Fruit fly (Drosophila melanogaster) whole organism, embryonic: ENCODE measurements around the gene Pak.

Source experiments
- Awh ChIP-seq: fragments of 200-800 bp; sonication (Bioruptor generic); IDR thresholded peaks from 2 replicates; pipeline ENCODE4, ENCODE4 v1.3.6; 2022; ENCODE audit warnings: missing biosample characterization, missing genetic modification characterization
- Bteb2 ChIP-seq: fragments of 200-800 bp; sonication (Bioruptor generic); optimal IDR thresholded peaks from 2 replicates; lab custom pipeline; 2016; ENCODE audit warnings: missing biosample characterization, missing genetic modification characterization
- CG12236 ChIP-seq: fragments of 200-800 bp; sonication (Bioruptor generic); optimal IDR thresholded peaks from 2 replicates; lab custom pipeline; 2016; ENCODE audit warnings: missing biosample characterization, missing genetic modification characterization
- CG12659 ChIP-seq: fragments of 200-800 bp; sonication (Bioruptor generic); optimal IDR thresholded peaks from 3 replicates; lab custom pipeline; 2017; ENCODE audit warnings: mild to moderate bottlenecking, missing biosample characterization, missing genetic modification reagents, missing genetic modification characterization
- CG14860 ChIP-seq: fragments of 200-800 bp; sonication (Bioruptor generic); IDR thresholded peaks from 3 replicates; pipeline ENCODE4 v1.3.6; 2022; ENCODE audit warnings: missing biosample characterization, missing genetic modification characterization; ENCODE audit not compliant: partially characterized antibody
- CG15011 ChIP-seq: fragments of 200-800 bp; sonication (Bioruptor generic); optimal IDR thresholded peaks from 3 replicates; lab custom pipeline; 2018; ENCODE audit warnings: missing biosample characterization, mild to moderate bottlenecking, missing genetic modification characterization
- CG15073 ChIP-seq: fragments of 200-800 bp; sonication (Bioruptor generic); optimal IDR thresholded peaks from 2 replicates; lab custom pipeline; 2016; ENCODE audit warnings: missing biosample characterization, missing genetic modification characterization
- CG16779 ChIP-seq: fragments of 200-800 bp; sonication (Bioruptor generic); IDR thresholded peaks from 2 replicates; pipeline ENCODE4 v1.3.6; 2022; ENCODE audit warnings: missing biosample characterization, missing genetic modification characterization
- CG18599 ChIP-seq: fragments of 200-800 bp; sonication (Bioruptor generic); optimal IDR thresholded peaks from 3 replicates; lab custom pipeline; 2017; ENCODE audit warnings: missing biosample characterization, missing genetic modification characterization, mild to moderate bottlenecking, moderate library complexity, missing genetic modification reagents
- CG2875 ChIP-seq: fragments of 200-800 bp; sonication (Bioruptor generic); optimal IDR thresholded peaks from 2 replicates; lab custom pipeline; 2017; ENCODE audit warnings: missing biosample characterization, mild to moderate bottlenecking, missing genetic modification characterization, missing genetic modification reagents
- CG3838 ChIP-seq: fragments of 200-800 bp; sonication (Bioruptor generic); optimal IDR thresholded peaks from 3 replicates; lab custom pipeline; 2016; ENCODE audit warnings: missing biosample characterization, missing genetic modification characterization
- CG3995 ChIP-seq: fragments of 200-800 bp; sonication (Bioruptor generic); optimal IDR thresholded peaks from 3 replicates; lab custom pipeline; 2016; ENCODE audit warnings: missing biosample characterization, missing genetic modification characterization
- CG6254 ChIP-seq: fragments of 200-800 bp; sonication (Bioruptor generic); optimal IDR thresholded peaks from 3 replicates; lab custom pipeline; 2017; ENCODE audit warnings: mild to moderate bottlenecking, missing biosample characterization, missing genetic modification reagents, missing genetic modification characterization
- CG6765 ChIP-seq: fragments of 200-800 bp; sonication (Bioruptor generic); optimal IDR thresholded peaks from 3 replicates; lab custom pipeline; 2017; ENCODE audit warnings: missing biosample characterization, mild to moderate bottlenecking, missing genetic modification characterization
- CG8478 ChIP-seq: fragments of >200 bp; optimal IDR thresholded peaks from 2 replicates; lab custom pipeline; 2018
- CG9609 ChIP-seq: fragments of 200-800 bp; sonication (Bioruptor generic); optimal IDR thresholded peaks from 3 replicates; lab custom pipeline; 2016; ENCODE audit warnings: missing biosample characterization, missing genetic modification characterization
- Dp ChIP-seq: fragments of 200-800 bp; sonication (Bioruptor generic); optimal IDR thresholded peaks from 2 replicates; lab custom pipeline; 2018; ENCODE audit warnings: missing biosample characterization, mild to moderate bottlenecking, missing genetic modification characterization, moderate library complexity
- Meics ChIP-seq: fragments of 200-800 bp; sonication (Bioruptor generic); optimal IDR thresholded peaks from 2 replicates; lab custom pipeline; 2017; ENCODE audit warnings: missing biosample characterization, mild to moderate bottlenecking, missing genetic modification characterization
- NfI ChIP-seq: fragments of 200-800 bp; sonication (Bioruptor generic); optimal IDR thresholded peaks from 3 replicates; lab custom pipeline; 2018; ENCODE audit warnings: missing biosample characterization, mild to moderate bottlenecking, missing genetic modification characterization, moderate library complexity
- Oaz ChIP-seq: fragments of 200-800 bp; sonication (Bioruptor generic); IDR thresholded peaks from 2 replicates; pipeline ENCODE4 v1.3.6; 2022; ENCODE audit warnings: missing biosample characterization, missing genetic modification characterization
- Optix ChIP-seq: fragments of 200-800 bp; sonication (Bioruptor generic); IDR thresholded peaks from 3 replicates; pipeline ENCODE4 v1.3.6; 2022; ENCODE audit warnings: missing biosample characterization, missing genetic modification characterization
- PHDP ChIP-seq: fragments of 200-800 bp; sonication (Bioruptor generic); optimal IDR thresholded peaks from 3 replicates; lab custom pipeline; 2018; ENCODE audit warnings: missing biosample characterization, mild to moderate bottlenecking, missing genetic modification characterization, moderate library complexity
- Pdp1 ChIP-seq, 2 experiments: fragments of 200-800 bp; sonication (Bioruptor generic); optimal IDR thresholded peaks; 3 replicates each; lab custom pipeline; 2016; ENCODE audit warnings: missing biosample characterization in 2 of 2, missing genetic modification characterization in 2 of 2, mild to moderate bottlenecking in 1 of 2, moderate library complexity in 1 of 2
- Side ChIP-seq: fragments of 200-800 bp; sonication (Bioruptor generic); optimal IDR thresholded peaks from 2 replicates; lab custom pipeline; 2016; ENCODE audit warnings: missing biosample characterization, missing genetic modification characterization
- Sox102F ChIP-seq: fragments of 200-800 bp; sonication (Bioruptor generic); optimal IDR thresholded peaks from 2 replicates; lab custom pipeline; 2018; ENCODE audit warnings: missing biosample characterization, mild to moderate bottlenecking, missing genetic modification characterization, moderate library complexity
- YL-1 ChIP-seq: fragments of 200-800 bp; sonication (Bioruptor generic); optimal IDR thresholded peaks from 3 replicates; lab custom pipeline; 2017; ENCODE audit warnings: missing biosample characterization, mild to moderate bottlenecking, missing genetic modification characterization
- bsh ChIP-seq, 2 experiments: fragments of 200-800 bp; sonication (Bioruptor generic); optimal IDR thresholded peaks; 2 replicates each; lab custom pipeline; 2017 to 2018; ENCODE audit warnings: mild to moderate bottlenecking in 2 of 2, missing biosample characterization in 2 of 2, missing genetic modification characterization in 2 of 2, moderate library complexity in 1 of 2
- crol ChIP-seq: fragments of 200-800 bp; sonication (Bioruptor generic); IDR thresholded peaks from 2 replicates; pipeline ENCODE4 v1.3.6; 2022; ENCODE audit warnings: missing biosample characterization, missing genetic modification characterization
- danr ChIP-seq: fragments of 200-800 bp; sonication (Bioruptor generic); IDR thresholded peaks from 2 replicates; pipeline ENCODE4 v1.3.6; 2022; ENCODE audit warnings: missing biosample characterization, missing genetic modification characterization
- dimm ChIP-seq: fragments of 200-800 bp; sonication (Bioruptor generic); IDR thresholded peaks from 2 replicates; pipeline ENCODE4 v1.3.6; 2022; ENCODE audit warnings: missing biosample characterization, missing genetic modification characterization
- esg ChIP-seq: fragments of 200-800 bp; sonication (Bioruptor generic); conservative IDR thresholded peaks from 2 replicates; pipeline ENCODE4 v1.3.6; 2022; ENCODE audit warnings: missing biosample characterization, missing genetic modification characterization
- gem ChIP-seq: fragments of 200-800 bp; sonication (Bioruptor generic); optimal IDR thresholded peaks from 2 replicates; lab custom pipeline; 2019; ENCODE audit warnings: missing biosample characterization, mild to moderate bottlenecking, missing genetic modification characterization, moderate library complexity
- jumu ChIP-seq: fragments of 200-800 bp; sonication (Bioruptor generic); optimal IDR thresholded peaks from 3 replicates; lab custom pipeline; 2016; ENCODE audit warnings: missing biosample characterization, missing genetic modification characterization
- kni ChIP-seq: fragments of 200-800 bp; sonication (Bioruptor generic); optimal IDR thresholded peaks from 3 replicates; lab custom pipeline; 2017; ENCODE audit warnings: mild to moderate bottlenecking, missing biosample characterization, missing genetic modification reagents, missing genetic modification characterization
- luna ChIP-seq: fragments of 200-800 bp; sonication (Bioruptor generic); optimal IDR thresholded peaks from 2 replicates; lab custom pipeline; 2016; ENCODE audit warnings: missing biosample characterization, missing genetic modification characterization
- maf-S ChIP-seq: fragments of 200-800 bp; sonication (Bioruptor generic); optimal IDR thresholded peaks from 2 replicates; lab custom pipeline; 2016; ENCODE audit warnings: missing biosample characterization, missing genetic modification characterization
- prd ChIP-seq, 3 experiments: fragments of >200 bp in 2 of 3; fragments of 200-800 bp in 1 of 3; sonication (Bioruptor generic) in 1 of 3; optimal IDR thresholded peaks in 2 of 3; IDR thresholded peaks in 1 of 3; 2 replicates in 2 of 3; 3 replicates in 1 of 3; pipeline versions ENCODE4 v1.3.6 to Lab custom; 2017 to 2022; ENCODE audit warnings: missing biosample characterization in 1 of 3, missing genetic modification characterization in 1 of 3
- sc ChIP-seq, 3 experiments: fragments of >200 bp in 2 of 3; fragments of 200-800 bp in 1 of 3; sonication (Bioruptor generic) in 1 of 3; optimal IDR thresholded peaks; 2 replicates in 2 of 3; 3 replicates in 1 of 3; lab custom pipeline; 2017; ENCODE audit warnings: mild to moderate bottlenecking in 1 of 3, missing biosample characterization in 1 of 3, missing genetic modification characterization in 1 of 3, missing genetic modification reagents in 1 of 3
- shn ChIP-seq: fragments of 200-800 bp; sonication (Bioruptor generic); optimal IDR thresholded peaks from 3 replicates; lab custom pipeline; 2016; ENCODE audit warnings: missing biosample characterization, missing genetic modification characterization
- slp2 ChIP-seq: fragments of 200-800 bp; sonication (Bioruptor generic); optimal IDR thresholded peaks from 2 replicates; lab custom pipeline; 2016; ENCODE audit warnings: missing biosample characterization, missing genetic modification characterization
- tup ChIP-seq: fragments of 200-800 bp; sonication (Bioruptor generic); optimal IDR thresholded peaks from 2 replicates; lab custom pipeline; 2016; ENCODE audit warnings: missing biosample characterization, mild to moderate bottlenecking, missing genetic modification characterization, moderate library complexity
- twi ChIP-seq: fragments of 200-800 bp; optimal IDR thresholded peaks from 2 replicates; lab custom pipeline; 2019; ENCODE audit warnings: missing biosample characterization, mild to moderate bottlenecking, missing genetic modification characterization, moderate library complexity
- vnd ChIP-seq: fragments of 200-800 bp; sonication (Bioruptor generic); IDR thresholded peaks from 3 replicates; pipeline ENCODE4 v1.3.6; 2022; ENCODE audit warnings: missing biosample characterization, missing genetic modification characterization; ENCODE audit not compliant: partially characterized antibody

Pak gene

dm6 chr3R:6353624-6354352 lies 3.1 kb downstream of the Pak start (continued):
- no peak for TF ChIP-seq CG14860 (GFP tag; lab: Robert Waterston, UW)
- peak; percentile 20 for TF ChIP-seq jumu (GFP tag; lab: Kevin White, UChicago)
- peak; percentile 89 for TF ChIP-seq PHDP
- peak; percentile 67 for TF ChIP-seq CG6254 (GFP tag; lab: Kevin White, UChicago)
- peak; percentile 29 for TF ChIP-seq luna
- peak; percentile 16 for TF ChIP-seq tup (GFP tag; lab: Kevin White, UChicago)
- TF ChIP-seq dimm, result no peak
- TF ChIP-seq CG6765 (GFP tag; lab: Kevin White, UChicago), result peak; percentile 60
- no peak for TF ChIP-seq sc (optimal IDR thresholded peaks at IDR 0.05; lab: Kevin White, UChicago)
- TF ChIP-seq sc (GFP tag; optimal IDR thresholded peaks at IDR 0.05; lab: Kevin White, UChicago), result peak; percentile 82
- peak; percentile 48 for TF ChIP-seq slp2 (GFP tag; lab: Kevin White, UChicago)
- TF ChIP-seq prd (optimal IDR thresholded peaks at IDR 0.05; lab: Kevin White, UChicago), result no peak
- TF ChIP-seq prd (GFP tag; IDR thresholded peaks at IDR 0.05; lab: Robert Waterston, UW), result peak; percentile 63; the same call in 2 of the 3 replicates
- peak; percentile 89 for TF ChIP-seq CG12659
- TF ChIP-seq CG3838 (GFP tag; lab: Kevin White, UChicago), result peak; percentile 79
- no peak for TF ChIP-seq Oaz
- TF ChIP-seq CG9609 (GFP tag; lab: Kevin White, UChicago), result peak; percentile 51
- TF ChIP-seq vnd (GFP tag; lab: Robert Waterston, UW), result no peak
- peak in 1 of 2 experiments; percentile 69 for TF ChIP-seq Pdp1 (GFP tag; optimal IDR thresholded peaks at IDR 0.05; lab: Kevin White, UChicago)
- peak; percentile 50 for TF ChIP-seq esg (GFP tag; lab: Robert Waterston, UW)
- no peak for TF ChIP-seq YL-1 (GFP tag; lab: Kevin White, UChicago)
- TF ChIP-seq CG3995 (GFP tag; lab: Kevin White, UChicago), result no peak
- no peak for TF ChIP-seq Optix
- peak; percentile 92 for TF ChIP-seq gem (tag; lab: Kevin White, UChicago)
- TF ChIP-seq CG15073 (GFP tag; lab: Kevin White, UChicago), result peak; percentile 14
- no peak for TF ChIP-seq CG16779 (GFP tag; lab: Robert Waterston, UW)
- 0 out of 2 replicates have a peak, but pooled peaks have one; percentile 47 for TF ChIP-seq Awh (GFP tag; lab: Robert Waterston, UW)
- peak; percentile 92 for TF ChIP-seq Sox102F (GFP tag; lab: Kevin White, UChicago)
- TF ChIP-seq NfI (GFP tag; lab: Kevin White, UChicago), result no peak
- TF ChIP-seq kni (GFP tag; lab: Kevin White, UChicago), result no peak
- TF ChIP-seq crol, result no peak
- TF ChIP-seq CG12236 (GFP tag; lab: Kevin White, UChicago), result peak; percentile 65
- TF ChIP-seq twi (tag; lab: Kevin White, UChicago), result no peak
- TF ChIP-seq Bteb2 (GFP tag; lab: Kevin White, UChicago), result peak; percentile 68
- no peak for TF ChIP-seq Dp (GFP tag; lab: Kevin White, UChicago)
- peak; percentile 28 to 87 for TF ChIP-seq bsh (GFP tag; optimal IDR thresholded peaks at IDR 0.05; lab: Kevin White, UChicago)
- TF ChIP-seq Meics (GFP tag; lab: Kevin White, UChicago), result peak; percentile 80
- peak; percentile 82 for TF ChIP-seq CG18599 (GFP tag; lab: Kevin White, UChicago)
- peak; percentile 47; the same call in 1 of the 2 replicates for TF ChIP-seq danr (GFP tag; lab: Robert Waterston, UW)
- no peak for TF ChIP-seq CG8478 (lab: Kevin White, UChicago)
- peak; percentile 41 for TF ChIP-seq Side (GFP tag; lab: Kevin White, UChicago)
- TF ChIP-seq CG2875, result peak; percentile 68
- TF ChIP-seq CG15011 (GFP tag; lab: Kevin White, UChicago), result peak; percentile 77
- TF ChIP-seq shn (GFP tag; lab: Kevin White, UChicago), result peak; percentile 38
- TF ChIP-seq maf-S (GFP tag; lab: Kevin White, UChicago), result no peak
